Fruit fly (Drosophila melanogaster): ENCODE data around the gene bdwf.
A peak's percentile ranks its signal among the peaks of the same experiment; 100 is the strongest.

bdwf gene

dm6 chr3R:17080666-17081358 lies 37.9 kb upstream of the bdwf start (continued):
- TF ChIP-seq CG11398 (GFP tag; optimal IDR thresholded peaks at IDR 0.05), result peak; percentile 80
- TF ChIP-seq E2f1 (GFP tag; IDR thresholded peaks at IDR 0.05), result peak; percentile 94
- TF ChIP-seq Optix (GFP tag; IDR thresholded peaks at IDR 0.05), result peak; percentile 85
- TF ChIP-seq maf-S (GFP tag; optimal IDR thresholded peaks at IDR 0.05), result peak; percentile 87
- peak; percentile 81 for TF ChIP-seq eyg (GFP tag; optimal IDR thresholded peaks at IDR 0.05)
- no peak for TF ChIP-seq Dll (GFP tag; IDR thresholded peaks at IDR 0.05; ENCODE audit: partially characterized antibody)
- TF ChIP-seq Sox100B (GFP tag; optimal IDR thresholded peaks at IDR 0.05), result peak; percentile 98
- peak; percentile 9 for TF ChIP-seq HmgD (GFP tag; optimal IDR thresholded peaks at IDR 0.05)
- no peak for TF ChIP-seq Sry-δ (GFP tag; optimal IDR thresholded peaks at IDR 0.05)
- TF ChIP-seq CG10267 (tag; optimal IDR thresholded peaks at IDR 0.05), result peak; percentile 90
- peak; percentile 82 for TF ChIP-seq CG6175 (GFP tag; IDR thresholded peaks at IDR 0.05)
- peak; percentile 53 for TF ChIP-seq Sry-β (GFP tag; optimal IDR thresholded peaks at IDR 0.05)
- TF ChIP-seq CG6654 (GFP tag; optimal IDR thresholded peaks at IDR 0.05), result peak; percentile 85
- TF ChIP-seq bbx (GFP tag; IDR thresholded peaks at IDR 0.05; ENCODE audit: partially characterized antibody), result no peak
- TF ChIP-seq CG11560 (tag; IDR thresholded peaks at IDR 0.05), result peak; percentile 80; the same call in 2 of the 3 replicates
- TF ChIP-seq CoRest (tag; optimal IDR thresholded peaks at IDR 0.05), result peak; percentile 96
- TF ChIP-seq NC2α (GFP tag; optimal IDR thresholded peaks at IDR 0.05), result peak; percentile 79
- TF ChIP-seq jumu (GFP tag; optimal IDR thresholded peaks at IDR 0.05), result peak; percentile 86
- TF ChIP-seq CG13123 (GFP tag; optimal IDR thresholded peaks at IDR 0.05), result peak; percentile 91
- peak; percentile 80 for TF ChIP-seq CG15514 (GFP tag; optimal IDR thresholded peaks at IDR 0.05)
- TF ChIP-seq fru (optimal IDR thresholded peaks at IDR 0.05), result no peak
- TF ChIP-seq Opbp (GFP tag; IDR thresholded peaks at IDR 0.05; ENCODE audit: partially characterized antibody), result no peak
- TF ChIP-seq CG15073 (GFP tag; optimal IDR thresholded peaks at IDR 0.05), result peak; percentile 98
- peak; percentile 78 for TF ChIP-seq CG4404 (GFP tag; IDR thresholded peaks at IDR 0.05)
- peak; percentile 56 for TF ChIP-seq Poxn (GFP tag; IDR thresholded peaks at IDR 0.05)
- TF ChIP-seq cas (GFP tag; IDR thresholded peaks at IDR 0.05), result peak; percentile 78
- TF ChIP-seq yki (optimal IDR thresholded peaks at IDR 0.05), result no peak
- peak; percentile 69 for TF ChIP-seq CG11085 (GFP tag; IDR thresholded peaks at IDR 0.05)
- TF ChIP-seq CG34224 (GFP tag; IDR thresholded peaks at IDR 0.05; ENCODE audit: partially characterized antibody), result no peak; the same call in 2 of the 3 replicates
- TF ChIP-seq CG6854 (GFP tag; optimal IDR thresholded peaks at IDR 0.05), result peak; percentile 95
- TF ChIP-seq Jarid2 (GFP tag; optimal IDR thresholded peaks at IDR 0.05), result peak; percentile 82
- peak; percentile 98 for TF ChIP-seq gem (tag; optimal IDR thresholded peaks at IDR 0.05)
- peak; percentile 90 for TF ChIP-seq slp2 (GFP tag; optimal IDR thresholded peaks at IDR 0.05)
- peak; percentile 86 for TF ChIP-seq Bdp1 (GFP tag; optimal IDR thresholded peaks at IDR 0.05)
- peak; percentile 80 for TF ChIP-seq CG31365 (tag; optimal IDR thresholded peaks at IDR 0.05)
- TF ChIP-seq bcd (GFP tag; optimal IDR thresholded peaks at IDR 0.05), result peak; percentile 96
- TF ChIP-seq slou (GFP tag; optimal IDR thresholded peaks at IDR 0.05), result peak; percentile 92
- TF ChIP-seq CG2129 (GFP tag; IDR thresholded peaks at IDR 0.05; ENCODE audit: partially characterized antibody), result no peak
- peak; percentile 94 for TF ChIP-seq CG32532 (GFP tag; IDR thresholded peaks at IDR 0.05)
- peak; percentile 90 for TF ChIP-seq CG3838 (GFP tag; optimal IDR thresholded peaks at IDR 0.05)
- peak; percentile 98 for TF ChIP-seq CG7556 (GFP tag; optimal IDR thresholded peaks at IDR 0.05)
- TF ChIP-seq CG14965 (GFP tag; optimal IDR thresholded peaks at IDR 0.05; ENCODE audit: borderline replicate concordance), result peak; percentile 55
- TF ChIP-seq CG32767 (GFP tag; IDR thresholded peaks at IDR 0.05), result peak; percentile 96
- TF ChIP-seq Bgb (GFP tag; IDR thresholded peaks at IDR 0.05; ENCODE audit: partially characterized antibody), result no peak
- TF ChIP-seq fu2 (GFP tag; optimal IDR thresholded peaks at IDR 0.05), result peak; percentile 78
- TF ChIP-seq fd102C (GFP tag; optimal IDR thresholded peaks at IDR 0.05), result peak; percentile 44
- TF ChIP-seq Nf-YB (GFP tag; optimal IDR thresholded peaks at IDR 0.05), result peak; percentile 86
- peak; percentile 85 for TF ChIP-seq gro (GFP tag; optimal IDR thresholded peaks at IDR 0.05)
- TF ChIP-seq CG9797 (GFP tag; optimal IDR thresholded peaks at IDR 0.05), result no peak
